Fruit fly (Drosophila melanogaster): Measurements from ENCODE around the gene CG8086.
A peak's percentile ranks its signal among the peaks of the same experiment; 100 is the strongest.

CG8086 gene

DNA sequence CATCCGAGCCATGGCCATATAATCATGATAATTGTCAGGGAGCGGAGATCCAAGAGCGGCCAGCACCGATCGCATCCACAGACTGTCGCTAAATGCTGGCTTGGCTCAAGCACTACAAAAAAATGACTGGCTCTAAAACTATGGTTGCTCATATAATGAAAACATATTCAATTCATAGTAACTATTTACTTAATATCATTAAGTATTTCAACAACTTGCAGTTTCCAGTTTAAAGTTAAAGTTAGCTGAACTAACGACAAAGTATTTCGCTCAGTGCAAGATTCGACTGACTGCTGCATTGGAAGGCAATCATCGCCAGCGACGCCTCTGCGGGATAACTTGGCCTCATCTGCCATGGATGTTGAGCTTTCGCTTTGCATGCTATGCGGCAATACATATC lies 13.6 kb upstream of the CG8086 start (continued):
- TF ChIP-seq CG3919 (GFP tag; optimal IDR thresholded peaks at IDR 0.05) (peak; percentile 65), CG8119 (GFP tag; IDR thresholded peaks at IDR 0.05) (peak; percentile 84), CG31627 (GFP tag; optimal IDR thresholded peaks at IDR 0.05) (no peak), esn (GFP tag; optimal IDR thresholded peaks at IDR 0.05) (peak; percentile 37), Sox14 (GFP tag; optimal IDR thresholded peaks at IDR 0.05) (peak; percentile 58), OdsH (GFP tag; optimal IDR thresholded peaks at IDR 0.05) (peak; percentile 61), CG6854 (GFP tag; optimal IDR thresholded peaks at IDR 0.05) (no peak), Eip93F (GFP tag; optimal IDR thresholded peaks at IDR 0.05) (no peak), CG15336 (GFP tag; IDR thresholded peaks at IDR 0.05) (peak; percentile 92), CG10669 (GFP tag; optimal IDR thresholded peaks at IDR 0.05) (peak; percentile 60), net (GFP tag; optimal IDR thresholded peaks at IDR 0.05) (peak; percentile 63), Eip75B (GFP tag; optimal IDR thresholded peaks at IDR 0.05) (peak; percentile 55), Sox102F (GFP tag; optimal IDR thresholded peaks at IDR 0.05) (peak; percentile 29), Eip78C (GFP tag) (peak; percentile 88), Gug (GFP tag; IDR thresholded peaks at IDR 0.05) (peak; percentile 86), Ets21C (GFP tag; optimal IDR thresholded peaks at IDR 0.05) (no peak), CG6808 (GFP tag; optimal IDR thresholded peaks at IDR 0.05) (peak; percentile 61), CG3032 (tag; optimal IDR thresholded peaks at IDR 0.05) (peak; percentile 44), dsx (GFP tag; optimal IDR thresholded peaks at IDR 0.05; ENCODE audit: poor library complexity, severe bottlenecking) (peak; percentile 33), Lpt (GFP tag; optimal IDR thresholded peaks at IDR 0.05) (peak; percentile 55), eg (GFP tag; IDR thresholded peaks at IDR 0.05) (peak; percentile 82), CG11294 (GFP tag; IDR thresholded peaks at IDR 0.05) (peak; percentile 57)

DNA sequence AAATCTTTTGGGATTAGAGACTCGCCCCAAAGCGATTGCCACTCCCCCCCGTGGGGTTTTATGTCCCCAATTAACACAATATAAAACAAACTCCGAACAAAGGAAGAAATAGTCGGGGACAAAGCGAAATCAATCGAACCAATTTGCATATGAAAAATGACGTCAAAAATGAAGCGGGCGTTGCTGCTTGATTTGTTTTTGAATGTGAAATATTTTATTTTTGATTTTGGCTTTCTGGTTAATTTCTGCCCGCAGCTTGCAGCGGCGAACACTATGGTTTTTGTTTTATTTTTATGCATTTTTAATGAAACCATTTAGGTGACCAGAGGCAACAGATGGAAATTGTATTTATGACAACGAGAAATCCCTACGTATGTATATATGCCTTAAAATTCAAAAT lies 11.4 kb upstream of the CG8086 start:
- no peak for TF ChIP-seq Eip93F (GFP tag; optimal IDR thresholded peaks at IDR 0.05)
- TF ChIP-seq Sox14 (GFP tag; optimal IDR thresholded peaks at IDR 0.05) = no peak
- TF ChIP-seq eg (GFP tag; IDR thresholded peaks at IDR 0.05) = no peak
- no peak for TF ChIP-seq net (GFP tag; optimal IDR thresholded peaks at IDR 0.05)
- TF ChIP-seq CG32006 (GFP tag; optimal IDR thresholded peaks at IDR 0.05) = no peak
- TF ChIP-seq Blimp-1 (GFP tag; optimal IDR thresholded peaks at IDR 0.05) = no peak
- no peak for TF ChIP-seq fkh (GFP tag; optimal IDR thresholded peaks at IDR 0.05)
- TF ChIP-seq CG9139 (GFP tag; optimal IDR thresholded peaks at IDR 0.05) = no peak
- TF ChIP-seq Sox15 (GFP tag; optimal IDR thresholded peaks at IDR 0.05) = no peak
- TF ChIP-seq CG8119 (GFP tag; IDR thresholded peaks at IDR 0.05) = no peak
- no peak for TF ChIP-seq CG7368 (GFP tag; optimal IDR thresholded peaks at IDR 0.05)
- TF ChIP-seq esn (GFP tag; optimal IDR thresholded peaks at IDR 0.05) = no peak
- TF ChIP-seq CG8319 (GFP tag; optimal IDR thresholded peaks at IDR 0.05) = no peak

DNA sequence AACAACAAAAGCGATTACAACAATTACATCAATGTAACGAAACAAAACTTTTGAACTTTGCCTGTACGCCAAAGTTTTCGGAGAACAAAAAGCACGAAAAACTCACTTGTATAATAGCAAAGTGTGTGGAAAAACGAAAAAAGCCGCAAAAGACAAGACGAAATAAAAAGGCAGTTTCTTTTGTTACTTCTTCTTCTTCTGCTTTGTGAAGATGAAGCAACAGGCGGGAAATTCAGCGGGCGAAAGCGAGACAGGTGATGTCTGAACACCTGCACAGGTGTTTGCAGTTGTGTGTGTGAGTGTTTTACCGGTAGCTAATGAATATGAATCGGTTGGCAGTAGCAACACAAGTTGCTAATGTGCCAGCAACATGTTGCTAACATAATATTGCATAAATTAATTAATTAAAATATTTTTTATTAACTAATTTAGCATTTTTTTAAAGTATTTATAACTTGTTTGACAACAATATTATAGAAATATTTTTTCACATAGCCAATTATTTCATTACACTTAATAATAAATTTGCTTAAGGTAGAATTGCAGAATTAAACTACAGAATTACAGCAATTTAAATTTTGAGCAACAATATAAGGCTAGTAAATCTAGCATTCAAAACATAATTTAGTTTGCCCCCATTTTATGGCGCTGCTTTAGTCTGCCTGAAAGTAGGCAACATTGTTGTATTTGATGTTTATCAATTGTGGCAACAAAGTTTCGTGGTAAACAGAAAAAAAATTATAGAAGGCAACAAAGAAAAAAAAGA lies 9.6 kb upstream of the CG8086 start:
- no peak for TF ChIP-seq CG8632 (GFP tag; optimal IDR thresholded peaks at IDR 0.05)
- no peak for TF ChIP-seq CG32006 (GFP tag; optimal IDR thresholded peaks at IDR 0.05)
- no peak for TF ChIP-seq eg (GFP tag; IDR thresholded peaks at IDR 0.05)
- TF ChIP-seq CG6854 (GFP tag; optimal IDR thresholded peaks at IDR 0.05) = no peak
- no peak for TF ChIP-seq CG6808 (GFP tag; optimal IDR thresholded peaks at IDR 0.05)
- TF ChIP-seq CG6163 (GFP tag; IDR thresholded peaks at IDR 0.05) = peak; percentile 39; the same call in 2 of the 3 replicates
- no peak for TF ChIP-seq fd59A (GFP tag; optimal IDR thresholded peaks at IDR 0.05)
- peak; percentile 14 for TF ChIP-seq dsx (GFP tag; optimal IDR thresholded peaks at IDR 0.05; ENCODE audit: poor library complexity, severe bottlenecking)
- TF ChIP-seq Eip78C (GFP tag) = no peak
- no peak for TF ChIP-seq Hr38 (GFP tag; optimal IDR thresholded peaks at IDR 0.05)

DNA sequence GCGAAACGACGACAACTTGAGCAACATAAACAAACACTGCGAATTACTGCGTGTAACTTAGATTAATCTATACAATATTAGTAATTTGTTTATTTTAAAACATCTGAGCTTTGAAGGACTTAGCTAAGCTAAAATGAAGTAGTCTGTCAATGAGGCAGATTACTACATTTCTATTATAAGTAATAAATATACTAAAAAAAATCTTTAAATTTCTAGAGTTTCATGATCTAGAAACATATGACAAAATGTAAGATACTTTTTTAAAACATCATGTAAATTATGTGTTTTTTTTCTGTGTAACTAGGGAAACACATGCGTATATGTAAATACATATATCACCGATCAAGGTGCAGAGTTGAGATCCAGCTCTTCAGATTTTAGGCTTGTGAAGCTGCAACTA lies 8.8 kb upstream of the CG8086 start:
- TF ChIP-seq CG34406 (GFP tag; optimal IDR thresholded peaks at IDR 0.05) (peak; percentile 80), Met (GFP tag; optimal IDR thresholded peaks at IDR 0.05) (peak; percentile 28), esn (GFP tag; optimal IDR thresholded peaks at IDR 0.05) (peak; percentile 60), CG3032 (tag; optimal IDR thresholded peaks at IDR 0.05) (peak; percentile 85), CG11294 (GFP tag; IDR thresholded peaks at IDR 0.05) (peak; percentile 62), fd85E (GFP tag; optimal IDR thresholded peaks at IDR 0.05) (no peak), cyc (GFP tag; optimal IDR thresholded peaks at IDR 0.05) (peak; percentile 5), ss (GFP tag; optimal IDR thresholded peaks at IDR 0.05) (peak; percentile 78 to 87), CG11902 (GFP tag; optimal IDR thresholded peaks at IDR 0.05) (peak; percentile 40), achi (GFP tag; optimal IDR thresholded peaks at IDR 0.05) (peak; percentile 80), svp (GFP tag) (peak; percentile 70), CG32006 (GFP tag; optimal IDR thresholded peaks at IDR 0.05) (peak; percentile 83), CG4318 (GFP tag; optimal IDR thresholded peaks at IDR 0.05) (peak; percentile 61), CG6276 (GFP tag; optimal IDR thresholded peaks at IDR 0.05) (peak; percentile 84), Smox (GFP tag; optimal IDR thresholded peaks at IDR 0.05) (peak; percentile 36), eg (GFP tag; IDR thresholded peaks at IDR 0.05) (peak; percentile 84), CG6808 (GFP tag; optimal IDR thresholded peaks at IDR 0.05) (peak; percentile 83), Hr38 (GFP tag; optimal IDR thresholded peaks at IDR 0.05) (no peak), Sox15 (GFP tag; optimal IDR thresholded peaks at IDR 0.05) (peak; percentile 53), Ets21C (GFP tag; optimal IDR thresholded peaks at IDR 0.05) (no peak)

Measured in whole organism, prepupa.